Worm (Caenorhabditis elegans) whole organism, midembryonic: Measurements from ENCODE around the gene C16D9.5.

ENCODE experiments used
- cog-1 ChIP-seq: sonication (generic microtip); optimal IDR thresholded peaks from 2 replicates; lab custom pipeline; 2016; ENCODE audit warnings: missing genetic modification characterization, missing compliant biosample characterization
- flt-1 ChIP-seq: fragments of 200-800 bp; sonication (Bioruptor generic); IDR thresholded peaks from 2 replicates; pipeline ENCODE4 v1.3.6; 2022; ENCODE audit warnings: missing genetic modification characterization, missing compliant biosample characterization
- klf-2 ChIP-seq: fragments of 200-800 bp; sonication (Bioruptor generic); conservative IDR thresholded peaks from 2 replicates; pipeline ENCODE4 v1.3.6; 2022; ENCODE audit warnings: missing genetic modification reagents, missing genetic modification characterization, missing compliant biosample characterization
- med-1 ChIP-seq: sonication (generic microtip); optimal IDR thresholded peaks from 2 replicates; lab custom pipeline; 2017; ENCODE audit warnings: missing genetic modification characterization, mild to moderate bottlenecking, missing compliant biosample characterization, antibody characterized with exemption, missing genetic modification reagents; ENCODE audit not compliant: insufficient read depth
- ref-1 ChIP-seq: fragments of 200-800 bp; sonication (Bioruptor generic); conservative IDR thresholded peaks from 2 replicates; pipeline ENCODE4 v1.3.6; 2022; ENCODE audit warnings: missing genetic modification reagents, missing genetic modification characterization, missing compliant biosample characterization
- tab-1 ChIP-seq: fragments of 200-800 bp; sonication (Bioruptor generic); IDR thresholded peaks from 2 replicates; pipeline ENCODE4 v1.3.6; 2022; ENCODE audit warnings: missing genetic modification characterization, missing compliant biosample characterization
- ztf-23 ChIP-seq: fragments of 200-800 bp; sonication (Bioruptor generic); IDR thresholded peaks from 2 replicates; pipeline ENCODE4 v1.3.6; 2022; ENCODE audit warnings: missing genetic modification reagents, missing genetic modification characterization, missing compliant biosample characterization
- ztf-29 ChIP-seq: fragments of 200-800 bp; sonication (Bioruptor generic); IDR thresholded peaks from 2 replicates; pipeline ENCODE4 v1.3.6; 2022; ENCODE audit warnings: missing genetic modification reagents, missing genetic modification characterization, missing compliant biosample characterization

DNA sequence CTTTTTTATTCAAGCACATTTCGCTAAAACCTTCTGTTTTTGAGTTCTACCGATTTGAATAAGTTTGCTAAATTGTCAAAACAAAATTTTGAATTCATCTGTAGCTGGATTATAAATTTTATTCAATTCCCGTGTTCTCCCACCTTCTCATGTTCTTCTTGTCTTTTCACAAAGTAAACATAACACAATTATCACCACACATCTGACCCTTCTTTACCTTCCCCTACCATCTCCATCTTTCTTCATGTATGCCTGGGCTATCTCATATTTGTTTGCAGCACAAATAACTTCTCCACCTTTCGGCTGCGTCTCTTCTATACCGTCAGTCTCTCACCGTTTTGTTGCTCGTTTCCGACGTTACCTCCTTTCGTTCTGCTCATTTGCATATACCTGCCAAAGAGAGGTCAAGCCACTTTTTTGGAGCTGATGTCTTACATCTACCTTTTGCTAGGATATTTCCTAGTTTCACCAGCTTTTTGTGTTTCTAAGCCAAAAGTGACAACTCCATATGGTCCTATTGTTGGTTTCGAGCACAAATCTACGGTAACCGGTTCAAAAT is 42.2 kb downstream of the C16D9.5 start, which contains the start of gene cest-17:
- TF ChIP-seq flt-1 (GFP tag; lab: Robert Waterston, UW) = no peak
- no peak for TF ChIP-seq med-1 (GFP tag; lab: Kevin White, UChicago)
- no peak for TF ChIP-seq ztf-29 (GFP tag; lab: Robert Waterston, UW)
- no peak for TF ChIP-seq klf-2 (GFP tag; lab: Robert Waterston, UW)
- no peak for TF ChIP-seq ztf-23 (GFP tag; lab: Robert Waterston, UW)
- TF ChIP-seq tab-1 (GFP tag; lab: Robert Waterston, UW) = no peak
- no peak for TF ChIP-seq ref-1 (GFP tag; lab: Robert Waterston, UW)
- TF ChIP-seq cog-1 (tag; lab: Kevin White, UChicago) = no peak
